Fruit fly (Drosophila melanogaster): Measurements from ENCODE around the gene amx.

amx gene

DNA sequence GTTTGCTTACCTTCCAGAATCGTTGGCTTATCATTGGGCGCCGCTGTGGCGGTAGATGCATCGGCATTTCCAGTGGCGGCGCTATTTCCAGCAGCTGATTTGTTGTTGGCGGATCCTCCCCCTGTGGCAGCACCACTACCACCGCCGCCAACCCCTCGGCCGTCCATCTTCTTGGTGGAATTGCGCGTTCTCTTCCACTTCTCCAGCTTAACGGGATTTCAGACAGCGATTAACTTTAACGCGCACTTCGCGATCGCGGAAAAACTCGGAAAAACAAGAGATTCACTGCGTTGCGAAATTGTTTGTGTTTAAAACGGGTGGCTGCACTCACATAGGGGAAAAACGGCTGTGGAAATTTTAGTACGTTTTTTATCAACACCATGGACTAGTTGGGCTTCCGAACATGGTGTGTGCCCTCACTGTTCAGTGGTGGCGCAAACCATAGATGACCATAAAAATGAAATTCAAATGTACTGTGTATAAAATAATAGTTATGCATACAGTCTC is 35.7 kb upstream of the amx start, which contains the start of gene c11.1 (continued):
- peak; percentile 69 for TF ChIP-seq Myb (GFP tag; optimal IDR thresholded peaks at IDR 0.05)
- peak; percentile 14 for TF ChIP-seq CG8924 (tag; optimal IDR thresholded peaks at IDR 0.05)
- TF ChIP-seq NC2β (GFP tag; optimal IDR thresholded peaks at IDR 0.05) = no peak
- TF ChIP-seq CG11560 (tag; IDR thresholded peaks at IDR 0.05) = peak; percentile 42; the same call in 1 of the 3 replicates
- no peak for TF ChIP-seq org-1 (GFP tag; optimal IDR thresholded peaks at IDR 0.05)

DNA sequence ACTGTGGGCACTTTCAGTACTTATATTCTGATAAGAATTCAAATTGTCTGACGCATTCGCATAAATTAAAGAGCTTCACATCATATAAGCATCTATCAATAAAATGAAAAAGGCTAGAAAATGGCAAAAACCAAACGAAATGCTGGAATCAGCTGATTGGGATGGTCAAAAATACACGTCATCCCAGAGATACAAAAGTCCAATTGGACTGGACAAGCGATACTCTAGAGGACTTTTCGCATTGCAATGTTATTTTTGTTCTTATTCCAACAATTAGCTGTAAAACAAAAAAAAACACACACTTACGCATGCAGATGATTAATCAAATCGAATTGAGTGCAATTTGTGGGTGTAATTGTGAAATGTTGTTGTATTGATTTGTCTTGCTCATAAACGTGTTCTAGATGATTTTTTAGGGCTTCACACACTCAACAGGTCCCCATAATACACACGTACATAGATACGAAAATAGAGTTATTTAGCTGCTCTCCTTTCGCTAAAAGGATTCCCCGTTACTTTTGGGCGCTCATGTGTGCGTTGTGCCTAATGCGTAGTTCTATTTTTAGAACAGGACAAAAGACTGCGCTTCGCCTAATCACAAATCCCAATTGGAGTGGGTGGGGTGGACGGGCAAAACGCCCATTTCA is 35.0 kb upstream of the amx start:
- TF ChIP-seq slbo (GFP tag; IDR thresholded peaks at IDR 0.05) = no peak
- TF ChIP-seq D19A (tag; optimal IDR thresholded peaks at IDR 0.05) = no peak
- peak; percentile 16 for TF ChIP-seq Elba2 (GFP tag; optimal IDR thresholded peaks at IDR 0.05)
- TF ChIP-seq CG31365 (tag; optimal IDR thresholded peaks at IDR 0.05) = no peak
- no peak for TF ChIP-seq ken (GFP tag; IDR thresholded peaks at IDR 0.05)
- no peak for TF ChIP-seq Hsf (GFP tag; optimal IDR thresholded peaks at IDR 0.05)
- TF ChIP-seq CG16813 (GFP tag; IDR thresholded peaks at IDR 0.05; ENCODE audit: partially characterized antibody) = no peak
- no peak for TF ChIP-seq CG32772 (GFP tag; IDR thresholded peaks at IDR 0.05)
- peak; percentile 39 for TF ChIP-seq kah (GFP tag; optimal IDR thresholded peaks at IDR 0.05)
- no peak for TF ChIP-seq mirr (GFP tag; optimal IDR thresholded peaks at IDR 0.05)
- peak; percentile 35 to 90 for TF ChIP-seq insv (GFP tag; optimal IDR thresholded peaks at IDR 0.05)
- no peak for TF ChIP-seq CG12942 (GFP tag; optimal IDR thresholded peaks at IDR 0.05)
- no peak for TF ChIP-seq salm (tag; optimal IDR thresholded peaks at IDR 0.05)
- no peak for TF ChIP-seq CG8924 (tag; optimal IDR thresholded peaks at IDR 0.05)
- peak; percentile 88 for TF ChIP-seq scrt (GFP tag; optimal IDR thresholded peaks at IDR 0.05)
- TF ChIP-seq CG30431 (GFP tag; optimal IDR thresholded peaks at IDR 0.05) = no peak
- TF ChIP-seq Pdp1 (GFP tag; optimal IDR thresholded peaks at IDR 0.05) = no peak
- no peak for TF ChIP-seq H2.0 (GFP tag; IDR thresholded peaks at IDR 0.05)
- TF ChIP-seq CG34376 (GFP tag; optimal IDR thresholded peaks at IDR 0.05) = no peak
- TF ChIP-seq Xbp1 (GFP tag; optimal IDR thresholded peaks at IDR 0.05) = peak; percentile 33

DNA sequence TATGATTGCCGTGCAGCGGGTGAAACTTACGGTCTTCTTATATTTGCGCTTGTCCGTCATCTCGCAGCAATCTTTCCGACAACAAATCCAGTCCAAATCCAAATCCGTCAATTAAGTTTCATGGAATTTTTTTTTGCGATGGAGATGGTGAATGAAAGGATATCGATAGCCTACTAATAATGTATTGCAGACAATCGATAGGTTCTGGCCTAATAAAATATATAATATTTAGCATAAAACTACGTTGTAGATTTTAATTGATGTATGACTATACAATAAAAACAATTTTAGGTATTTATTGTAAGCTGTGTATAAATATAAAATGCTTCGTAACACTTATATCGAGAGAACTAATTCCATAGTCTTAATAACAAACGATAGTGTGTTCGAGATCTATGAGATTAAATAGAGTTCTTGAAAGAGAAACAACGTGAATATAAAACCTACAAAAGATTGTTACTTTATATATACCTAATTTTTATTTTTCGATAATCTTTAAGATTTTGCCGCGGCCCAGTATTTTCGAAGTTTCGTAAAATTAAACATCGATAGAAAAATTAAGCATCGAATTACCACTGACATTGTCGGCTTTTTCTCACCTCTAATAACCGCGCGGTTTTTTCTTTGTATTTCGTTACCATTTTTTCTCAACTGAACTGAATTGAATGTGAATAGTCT is 25.8 kb upstream of the amx start, which contains the start of the genes Cfp1 and Aladin:
Gene Cfp1, minus strand, starts transcription at position 131 of the 678 bp plus-strand sequence.
Gene Aladin, plus strand, starts transcription at position 584 of the 678 bp plus-strand sequence.
- TF ChIP-seq hkb (optimal IDR thresholded peaks at IDR 0.05) (no peak), hkb (GFP tag; IDR thresholded peaks at IDR 0.05) (no peak), CG16813 (GFP tag; IDR thresholded peaks at IDR 0.05; ENCODE audit: partially characterized antibody) (peak; percentile 59; the same call in 2 of the 3 replicates), CG10979 (tag; optimal IDR thresholded peaks at IDR 0.05) (no peak), CG10959 (GFP tag; IDR thresholded peaks at IDR 0.05) (no peak), Usf (GFP tag; optimal IDR thresholded peaks at IDR 0.05) (no peak), nerfin-2 (GFP tag; IDR thresholded peaks at IDR 0.05; ENCODE audit: partially characterized antibody) (no peak), CG18599 (GFP tag; optimal IDR thresholded peaks at IDR 0.05) (no peak), GATAe (GFP tag; conservative IDR thresholded peaks at IDR 0.05) (no peak), Oli (tag; optimal IDR thresholded peaks at IDR 0.05) (no peak), stwl (tag; optimal IDR thresholded peaks at IDR 0.05) (no peak), CG14710 (tag; optimal IDR thresholded peaks at IDR 0.05) (peak; percentile 34), CG8924 (tag; optimal IDR thresholded peaks at IDR 0.05) (no peak), nmo (GFP tag; optimal IDR thresholded peaks at IDR 0.05) (peak; percentile 23), pb (GFP tag; optimal IDR thresholded peaks at IDR 0.05) (no peak), sug (tag; optimal IDR thresholded peaks at IDR 0.05) (no peak), CG30403 (GFP tag; optimal IDR thresholded peaks at IDR 0.05) (peak; percentile 4), phol (tag; optimal IDR thresholded peaks at IDR 0.05) (peak; percentile 6), ftz-f1 (GFP tag; optimal IDR thresholded peaks at IDR 0.05) (no peak), ind (GFP tag; optimal IDR thresholded peaks at IDR 0.05) (no peak), knrl (GFP tag; IDR thresholded peaks at IDR 0.05; ENCODE audit: partially characterized antibody) (peak; percentile 64; the same call in 2 of the 3 replicates), chn (GFP tag; optimal IDR thresholded peaks at IDR 0.05) (no peak), CG13287 (GFP tag; IDR thresholded peaks at IDR 0.05; ENCODE audit: partially characterized antibody) (peak; percentile 69), CG18011 (GFP tag; optimal IDR thresholded peaks at IDR 0.05) (no peak)

Measured in whole organism, embryonic.